Fruit fly (Drosophila melanogaster): ENCODE data around the gene RpS13.

Gene RpS13

DNA sequence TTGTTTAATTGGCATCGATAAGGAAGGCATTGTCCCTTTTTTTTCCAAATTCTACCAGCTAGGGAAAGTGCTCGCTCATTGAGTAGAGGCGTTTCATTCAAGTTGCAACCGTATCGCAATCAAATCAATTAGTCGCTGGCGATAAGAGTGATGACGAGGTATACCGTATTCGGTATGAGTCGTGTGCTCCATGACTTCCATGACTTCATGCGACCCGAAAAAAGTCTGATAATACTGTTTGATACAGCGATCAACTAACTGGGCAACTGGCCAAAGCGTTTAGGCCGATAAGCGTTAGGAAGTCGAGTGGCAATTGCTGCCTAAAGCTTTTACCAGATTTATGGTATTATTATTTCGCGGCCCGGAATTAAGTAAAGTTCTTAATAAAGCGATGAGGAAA lies 19.9 kb downstream of the RpS13 start:
- TF ChIP-seq psq (optimal IDR thresholded peaks at IDR 0.05): no peak

DNA sequence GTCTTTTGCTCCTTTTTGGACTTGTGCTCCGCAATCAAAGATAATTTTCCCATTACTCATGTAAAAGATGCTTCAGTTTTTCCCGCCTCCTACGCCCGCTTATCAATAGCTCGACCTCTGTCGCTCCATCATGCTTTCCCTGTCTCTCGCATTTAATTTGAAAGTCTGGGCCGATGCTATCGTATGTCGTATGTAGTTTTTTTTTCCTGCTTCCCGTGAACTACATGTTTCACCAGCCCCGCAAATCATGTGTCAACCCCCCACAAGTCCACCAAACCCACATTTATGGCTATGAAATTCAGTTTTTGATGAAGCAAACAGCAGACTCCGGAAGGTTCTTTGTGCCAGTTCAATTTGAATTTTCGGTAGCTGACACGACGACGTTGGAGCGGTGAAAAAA lies 22.1 kb downstream of the RpS13 start, which contains the start of gene CG14273:
Gene CG14273, plus strand, starts transcription at position 301 of the 400 bp plus-strand sequence.
- no peak for TF ChIP-seq pan (optimal IDR thresholded peaks at IDR 0.05)
- TF ChIP-seq CG8478 (optimal IDR thresholded peaks at IDR 0.05): no peak
- no peak for TF ChIP-seq usp (GFP tag; optimal IDR thresholded peaks at IDR 0.05)
- no peak for TF ChIP-seq EcR (GFP tag; optimal IDR thresholded peaks at IDR 0.05)
- no peak for TF ChIP-seq Dll (optimal IDR thresholded peaks at IDR 0.05)
- no peak for TF ChIP-seq psq (optimal IDR thresholded peaks at IDR 0.05)

DNA sequence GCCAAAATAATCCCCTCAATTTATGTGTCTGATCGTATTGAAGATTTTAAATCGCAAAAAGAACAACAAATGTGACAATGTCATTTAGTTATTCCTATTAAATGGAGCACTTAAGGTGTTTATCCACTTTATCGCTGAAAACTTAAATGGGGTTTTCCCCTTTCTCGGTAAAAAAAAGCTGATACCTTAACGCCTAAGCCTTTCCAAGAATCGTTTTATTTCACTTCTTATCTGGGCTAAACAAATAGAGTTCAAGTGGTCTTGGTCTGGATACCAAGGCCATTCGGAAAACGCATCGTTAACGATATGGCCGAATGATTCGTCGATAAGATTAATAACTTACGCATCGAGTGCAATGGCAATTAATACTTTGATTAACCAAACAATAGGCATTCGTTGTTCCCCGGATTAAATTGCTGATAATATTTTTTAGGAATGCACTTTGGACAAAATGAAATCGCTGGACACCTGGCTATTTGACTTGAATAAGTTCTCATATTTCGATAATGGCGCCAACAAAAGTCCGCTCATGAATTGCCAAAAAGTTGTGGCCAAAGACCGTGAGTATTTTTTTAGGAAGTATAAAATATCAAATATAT lies 24.6 kb downstream of the RpS13 start:
- no peak for TF ChIP-seq Dll (optimal IDR thresholded peaks at IDR 0.05)
- TF ChIP-seq CG8478 (optimal IDR thresholded peaks at IDR 0.05): no peak
- TF ChIP-seq pan (optimal IDR thresholded peaks at IDR 0.05): no peak
- TF ChIP-seq EcR (GFP tag; optimal IDR thresholded peaks at IDR 0.05): no peak
- TF ChIP-seq psq (optimal IDR thresholded peaks at IDR 0.05): no peak
- no peak for TF ChIP-seq usp (GFP tag; optimal IDR thresholded peaks at IDR 0.05)

DNA sequence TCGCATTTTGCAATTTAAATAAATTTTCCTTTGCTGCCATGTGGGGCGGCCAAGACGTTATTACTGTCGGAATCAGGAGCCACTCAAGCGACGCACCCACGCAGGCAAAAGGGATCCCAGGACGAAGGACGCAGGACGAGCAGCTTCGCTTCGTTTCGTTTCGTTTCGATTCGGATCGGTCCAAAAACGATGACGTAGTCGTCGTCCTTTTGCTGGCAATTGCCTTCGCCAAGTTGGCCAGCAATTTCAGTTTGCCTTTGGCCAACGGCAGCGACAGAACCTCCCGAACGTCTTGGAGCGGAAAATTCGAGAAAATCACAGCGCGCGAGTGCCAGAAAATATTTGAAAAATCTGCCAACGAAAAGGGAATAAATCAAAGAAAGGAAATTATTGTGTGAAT lies 26.4 kb downstream of the RpS13 start, which contains the start of gene witty:
Gene witty, plus strand, starts transcription at position 249 of the 400 bp plus-strand sequence.
- TF ChIP-seq pan (optimal IDR thresholded peaks at IDR 0.05): no peak
- no peak for TF ChIP-seq Dll (optimal IDR thresholded peaks at IDR 0.05)
- TF ChIP-seq EcR (GFP tag; optimal IDR thresholded peaks at IDR 0.05): no peak
- TF ChIP-seq usp (GFP tag; optimal IDR thresholded peaks at IDR 0.05): no peak
- TF ChIP-seq CG8478 (optimal IDR thresholded peaks at IDR 0.05): no peak
- no peak for TF ChIP-seq psq (optimal IDR thresholded peaks at IDR 0.05)

DNA sequence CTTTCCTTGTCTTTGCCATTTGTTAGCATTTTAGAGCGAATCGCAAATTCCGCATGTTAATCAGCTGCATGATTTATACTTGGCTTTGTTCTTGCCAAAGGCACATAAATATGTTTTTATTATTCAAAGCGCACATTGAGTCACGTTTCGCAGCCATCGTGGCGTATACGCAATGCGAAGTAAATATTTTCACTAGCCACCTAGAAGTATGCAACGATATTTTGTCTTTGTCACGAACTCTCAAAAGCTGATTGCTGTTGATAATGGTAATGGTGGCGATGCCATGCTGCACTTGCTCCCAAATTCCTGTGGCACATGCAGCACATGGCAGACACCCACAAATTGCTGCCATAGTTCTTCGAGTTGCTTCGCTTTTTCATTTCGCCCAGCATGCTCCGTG lies 29.8 kb downstream of the RpS13 start:
- no peak for TF ChIP-seq Dll (optimal IDR thresholded peaks at IDR 0.05)
- no peak for TF ChIP-seq EcR (GFP tag; optimal IDR thresholded peaks at IDR 0.05)
- no peak for TF ChIP-seq usp (GFP tag; optimal IDR thresholded peaks at IDR 0.05)
- no peak for TF ChIP-seq pan (optimal IDR thresholded peaks at IDR 0.05)
- TF ChIP-seq CG8478 (optimal IDR thresholded peaks at IDR 0.05): no peak
- no peak for TF ChIP-seq psq (optimal IDR thresholded peaks at IDR 0.05)

DNA sequence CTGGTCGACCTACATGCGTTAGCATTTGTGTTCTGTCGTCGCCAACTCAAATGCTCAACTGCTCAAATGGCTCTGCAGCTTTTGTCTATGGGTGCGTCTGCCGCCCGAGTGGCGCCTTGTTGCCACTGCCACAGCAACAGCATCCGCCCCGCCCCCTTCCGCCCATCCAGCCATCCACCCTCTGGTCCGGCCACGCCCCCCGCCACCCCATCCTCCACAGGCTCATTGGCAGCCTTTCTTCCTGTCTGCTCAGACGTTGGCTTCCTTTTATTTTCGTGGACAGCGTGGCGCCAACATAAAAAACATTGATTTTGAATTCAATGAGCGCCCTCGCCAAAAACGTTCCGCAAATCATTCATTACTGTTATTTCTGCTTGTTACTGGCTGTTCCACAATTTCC lies 30.8 kb downstream of the RpS13 start:
- TF ChIP-seq Dll (optimal IDR thresholded peaks at IDR 0.05) (no peak), psq (optimal IDR thresholded peaks at IDR 0.05) (no peak), usp (GFP tag; optimal IDR thresholded peaks at IDR 0.05) (no peak), EcR (GFP tag; optimal IDR thresholded peaks at IDR 0.05) (no peak), pan (optimal IDR thresholded peaks at IDR 0.05) (no peak), CG8478 (optimal IDR thresholded peaks at IDR 0.05) (no peak)

DNA sequence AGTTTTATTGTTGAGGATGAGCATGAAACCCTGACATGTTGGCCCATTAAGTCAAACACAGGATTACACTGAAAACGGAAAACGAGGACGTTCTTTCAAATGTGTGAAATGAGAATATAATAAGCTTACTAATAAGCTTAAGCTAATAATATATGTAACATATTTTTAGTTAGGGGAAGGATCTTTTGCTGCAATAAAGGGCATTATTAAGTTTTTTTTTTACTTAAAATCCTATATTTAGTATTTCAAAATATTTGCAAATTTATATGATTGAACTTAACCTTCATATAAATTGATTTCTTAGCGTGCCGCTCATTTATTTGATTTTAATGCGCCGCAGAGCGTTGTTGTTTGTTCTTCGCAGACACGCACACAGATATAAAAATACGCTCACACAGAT lies 31.3 kb downstream of the RpS13 start:
- TF ChIP-seq pan (optimal IDR thresholded peaks at IDR 0.05) (no peak), EcR (GFP tag; optimal IDR thresholded peaks at IDR 0.05) (no peak), usp (GFP tag; optimal IDR thresholded peaks at IDR 0.05) (no peak), psq (optimal IDR thresholded peaks at IDR 0.05) (no peak), CG8478 (optimal IDR thresholded peaks at IDR 0.05) (no peak), Dll (optimal IDR thresholded peaks at IDR 0.05) (no peak)

DNA sequence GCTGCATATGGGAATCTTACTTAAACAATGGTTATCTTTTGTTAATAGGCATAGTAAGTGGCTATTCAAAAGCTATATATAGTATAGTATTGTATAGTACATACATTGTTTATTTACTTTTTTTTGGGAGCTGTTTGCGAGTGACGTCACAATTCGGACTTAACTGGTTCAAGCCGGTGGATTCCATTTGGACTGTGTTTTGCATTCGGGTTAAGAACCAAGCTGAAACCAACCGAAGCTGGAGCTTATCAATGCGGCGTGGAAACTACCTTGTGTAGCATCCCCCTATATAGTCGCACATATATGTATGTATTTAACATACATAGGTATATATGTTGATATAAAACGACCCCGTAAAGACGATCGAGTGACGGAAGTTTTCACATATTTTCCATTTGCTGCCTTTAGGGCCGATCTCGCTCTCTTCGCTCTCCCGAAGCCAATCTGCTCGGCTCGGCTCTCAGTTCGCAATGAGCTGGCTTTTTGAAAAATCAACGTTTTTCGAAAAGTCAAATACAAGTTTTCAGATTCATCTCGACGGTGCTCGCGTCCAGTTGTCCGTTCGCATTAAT lies 35.9 kb downstream of the RpS13 start:
- no peak for TF ChIP-seq usp (GFP tag; optimal IDR thresholded peaks at IDR 0.05)
- no peak for TF ChIP-seq EcR (GFP tag; optimal IDR thresholded peaks at IDR 0.05)
- TF ChIP-seq CG8478 (optimal IDR thresholded peaks at IDR 0.05): no peak
- no peak for TF ChIP-seq psq (optimal IDR thresholded peaks at IDR 0.05)
- TF ChIP-seq pan (optimal IDR thresholded peaks at IDR 0.05): no peak
- TF ChIP-seq Dll (optimal IDR thresholded peaks at IDR 0.05): no peak

DNA sequence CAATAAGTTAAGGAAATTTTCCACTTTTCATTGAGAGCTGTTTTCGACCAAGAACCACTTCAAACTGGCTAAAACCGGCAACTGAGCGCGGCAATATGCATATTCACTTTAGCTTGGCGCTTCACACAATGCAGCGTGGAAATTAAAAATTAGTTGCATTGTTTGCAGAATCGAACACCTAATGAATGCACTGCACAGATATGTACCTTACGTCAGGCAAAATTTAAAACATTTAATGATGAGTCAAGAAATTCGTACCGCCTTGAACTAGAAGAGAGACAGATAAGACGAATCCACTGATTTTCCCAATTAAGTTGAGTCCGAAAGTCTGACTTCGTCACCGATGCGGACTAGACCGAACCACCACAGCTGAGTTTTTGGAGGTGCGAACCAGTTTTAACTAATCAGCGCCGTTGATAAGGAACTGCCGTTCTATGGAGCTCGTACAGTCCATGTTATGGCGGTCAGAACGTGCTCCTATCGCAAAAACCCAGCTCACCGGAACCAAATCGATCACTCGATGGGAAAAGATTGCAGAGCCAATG lies 36.6 kb downstream of the RpS13 start:
- TF ChIP-seq usp (GFP tag; optimal IDR thresholded peaks at IDR 0.05) (no peak), CG8478 (optimal IDR thresholded peaks at IDR 0.05) (no peak), Dll (optimal IDR thresholded peaks at IDR 0.05) (no peak), EcR (GFP tag; optimal IDR thresholded peaks at IDR 0.05) (no peak), psq (optimal IDR thresholded peaks at IDR 0.05) (no peak), pan (optimal IDR thresholded peaks at IDR 0.05) (no peak)

DNA sequence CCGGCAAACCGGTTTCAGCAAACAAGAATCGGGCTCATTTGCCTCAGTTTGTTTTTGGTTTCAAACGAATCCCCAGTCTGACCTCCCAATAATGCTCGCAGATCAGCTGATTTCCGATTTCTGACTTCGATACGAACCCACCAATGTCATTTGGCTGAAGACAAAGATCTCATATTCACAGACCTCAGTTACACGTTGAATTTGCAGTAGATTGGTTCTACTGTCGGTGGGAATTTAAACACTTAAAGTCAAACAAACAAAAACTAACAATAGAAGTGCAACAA lies 37.2 kb downstream of the RpS13 start, which contains the start of gene CG14275:
Gene CG14275, plus strand, starts transcription at position 185 of the 284 bp plus-strand sequence.
- TF ChIP-seq usp (GFP tag; optimal IDR thresholded peaks at IDR 0.05) (no peak), pan (optimal IDR thresholded peaks at IDR 0.05) (no peak), psq (optimal IDR thresholded peaks at IDR 0.05) (no peak), EcR (GFP tag; optimal IDR thresholded peaks at IDR 0.05) (no peak), CG8478 (optimal IDR thresholded peaks at IDR 0.05) (no peak), Dll (optimal IDR thresholded peaks at IDR 0.05) (no peak)

DNA sequence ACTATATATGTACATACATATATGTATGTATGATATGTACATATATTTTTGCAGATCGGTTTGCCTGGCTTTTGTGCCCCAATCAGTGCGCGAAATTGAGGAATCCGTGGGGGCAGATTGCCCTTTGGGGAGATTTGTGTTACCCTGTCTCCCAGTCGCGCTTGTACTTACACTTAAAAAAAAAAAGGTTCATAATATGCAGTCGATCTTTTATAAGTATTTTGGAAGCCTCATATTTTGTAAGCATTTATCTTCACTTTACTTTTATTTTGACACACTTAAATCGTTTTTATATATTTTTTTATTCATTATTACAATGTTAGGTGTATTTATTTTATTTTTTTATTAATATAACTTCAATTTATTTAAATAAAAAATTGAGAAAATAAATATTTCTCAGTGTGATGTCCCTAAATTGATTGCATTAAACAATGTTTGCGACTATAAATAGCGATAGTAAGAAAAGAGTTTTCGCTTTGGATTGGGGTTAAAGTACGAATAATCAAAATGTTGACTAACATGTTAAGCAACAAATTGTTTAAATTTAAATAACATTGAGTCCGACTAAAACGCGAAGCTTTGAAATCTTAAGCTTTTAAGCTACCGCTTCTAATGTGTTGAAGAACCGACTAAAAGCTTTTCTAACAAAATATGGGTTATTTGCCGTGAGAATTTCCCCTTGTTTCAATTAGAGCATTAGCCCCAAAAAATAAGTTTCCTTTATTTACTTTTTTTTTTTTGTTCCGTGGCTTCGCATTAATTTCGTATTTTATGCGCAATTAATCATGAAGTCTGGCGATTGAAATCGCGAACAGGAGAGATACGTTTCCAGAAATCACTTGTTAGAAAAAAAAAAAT lies 37.8 kb downstream of the RpS13 start:
- TF ChIP-seq EcR (GFP tag; optimal IDR thresholded peaks at IDR 0.05) (no peak), pan (optimal IDR thresholded peaks at IDR 0.05) (no peak), CG8478 (optimal IDR thresholded peaks at IDR 0.05) (no peak), Dll (optimal IDR thresholded peaks at IDR 0.05) (no peak), psq (optimal IDR thresholded peaks at IDR 0.05) (no peak), usp (GFP tag; optimal IDR thresholded peaks at IDR 0.05) (no peak)

DNA sequence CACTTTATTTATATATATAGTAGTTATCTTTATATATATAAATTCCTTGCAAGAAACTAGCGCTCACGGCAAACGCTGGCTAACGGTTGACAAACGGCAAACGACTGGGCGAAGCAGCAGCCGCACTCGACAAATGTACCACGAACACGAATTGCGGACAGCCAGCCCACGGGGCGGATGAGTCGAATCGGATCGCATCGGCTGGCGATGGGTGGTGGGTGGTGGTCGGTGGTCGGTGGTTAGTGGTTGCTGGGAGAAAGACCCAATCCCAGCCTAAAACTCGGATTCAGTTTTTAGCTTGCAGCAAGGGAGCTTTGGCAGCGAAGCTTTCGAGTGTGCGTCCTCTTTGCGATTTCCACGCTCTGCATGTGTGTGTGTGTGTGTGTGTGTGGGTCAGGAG lies 39.3 kb downstream of the RpS13 start, which contains the start of gene CG7781:
Gene CG7781, minus strand, starts transcription at position 260 of the 400 bp plus-strand sequence.
- TF ChIP-seq CG8478 (optimal IDR thresholded peaks at IDR 0.05): no peak
- no peak for TF ChIP-seq pan (optimal IDR thresholded peaks at IDR 0.05)
- no peak for TF ChIP-seq usp (GFP tag; optimal IDR thresholded peaks at IDR 0.05)
- TF ChIP-seq psq (optimal IDR thresholded peaks at IDR 0.05): no peak
- TF ChIP-seq Dll (optimal IDR thresholded peaks at IDR 0.05): no peak
- no peak for TF ChIP-seq EcR (GFP tag; optimal IDR thresholded peaks at IDR 0.05)
